Fruit fly (Drosophila melanogaster): Measurements from ENCODE around the gene CtsK1.
A peak's percentile ranks its signal among the peaks of the same experiment; 100 is the strongest.

Gene CtsK1

dm6 chr3L:13993742-13994719, at the start of gene CtsK1 (continued):
- TF ChIP-seq crp (GFP tag; optimal IDR thresholded peaks at IDR 0.05) (peak in 1 of 2 experiments; percentile 48), CG15601 (tag; optimal IDR thresholded peaks at IDR 0.05) (peak; percentile 23), CG13287 (GFP tag; IDR thresholded peaks at IDR 0.05; ENCODE audit: partially characterized antibody) (peak; percentile 86), CG14050 (GFP tag; IDR thresholded peaks at IDR 0.05) (no peak), CG2116 (GFP tag; optimal IDR thresholded peaks at IDR 0.05) (peak; percentile 34), Fer3 (tag; optimal IDR thresholded peaks at IDR 0.05) (peak; percentile 5), CG17385 (GFP tag; optimal IDR thresholded peaks at IDR 0.05) (peak; percentile 11), onecut (GFP tag; IDR thresholded peaks at IDR 0.05) (no peak), CG10267 (tag; optimal IDR thresholded peaks at IDR 0.05) (peak; percentile 38), fd96Cb (tag; optimal IDR thresholded peaks at IDR 0.05) (no peak), CG18599 (GFP tag; optimal IDR thresholded peaks at IDR 0.05) (peak; percentile 26), ara (GFP tag; IDR thresholded peaks at IDR 0.05) (peak; percentile 25; the same call in 1 of the 2 replicates), Pdp1 (GFP tag; optimal IDR thresholded peaks at IDR 0.05) (peak in 1 of 2 experiments; percentile 3), Scr (GFP tag; IDR thresholded peaks at IDR 0.05; ENCODE audit: partially characterized antibody) (peak; percentile 76), CG11504 (tag; optimal IDR thresholded peaks at IDR 0.05) (peak; percentile 47), ac (GFP tag; optimal IDR thresholded peaks at IDR 0.05) (no peak), twi (tag; optimal IDR thresholded peaks at IDR 0.05) (no peak), vnd (GFP tag; IDR thresholded peaks at IDR 0.05; ENCODE audit: partially characterized antibody) (peak; percentile 61), vvl (GFP tag; IDR thresholded peaks at IDR 0.05) (peak; percentile 62), cg (GFP tag; optimal IDR thresholded peaks at IDR 0.05) (peak; percentile 15), sqz (GFP tag; optimal IDR thresholded peaks at IDR 0.05) (peak; percentile 54), CG16813 (GFP tag; IDR thresholded peaks at IDR 0.05; ENCODE audit: partially characterized antibody) (peak; percentile 48), CG32772 (GFP tag; IDR thresholded peaks at IDR 0.05) (no peak; the same call in 1 of the 2 replicates), Med (GFP tag) (peak; percentile 68), CG18764 (GFP tag; optimal IDR thresholded peaks at IDR 0.05) (no peak), CG1233 (GFP tag; optimal IDR thresholded peaks at IDR 0.05) (no peak), hkb (optimal IDR thresholded peaks at IDR 0.05) (no peak), hkb (GFP tag; IDR thresholded peaks at IDR 0.05) (peak; percentile 44; the same call in 1 of the 2 replicates), phol (tag; optimal IDR thresholded peaks at IDR 0.05) (peak; percentile 29), Dll (GFP tag; IDR thresholded peaks at IDR 0.05; ENCODE audit: partially characterized antibody) (peak; percentile 90), D (optimal IDR thresholded peaks at IDR 0.05) (no peak), D (GFP tag; optimal IDR thresholded peaks at IDR 0.05) (no peak), dan (GFP tag; IDR thresholded peaks at IDR 0.05) (no peak), sc (optimal IDR thresholded peaks at IDR 0.05) (no peak), sc (GFP tag; optimal IDR thresholded peaks at IDR 0.05) (no peak), CG11456 (GFP tag; IDR thresholded peaks at IDR 0.05) (no peak), CG7357 (GFP tag; IDR thresholded peaks at IDR 0.05) (no peak), Abd-B (GFP tag; optimal IDR thresholded peaks at IDR 0.05) (peak; percentile 48), CG7839 (tag; optimal IDR thresholded peaks at IDR 0.05) (peak; percentile 44), CTCF (GFP tag; optimal IDR thresholded peaks at IDR 0.05) (peak; percentile 21), CG3163 (GFP tag; optimal IDR thresholded peaks at IDR 0.05) (no peak), ATbp (GFP tag; optimal IDR thresholded peaks at IDR 0.05) (peak; percentile 4), Hr78 (GFP tag; optimal IDR thresholded peaks at IDR 0.05) (no peak), Dp (GFP tag; optimal IDR thresholded peaks at IDR 0.05) (peak; percentile 64), chinmo (GFP tag; IDR thresholded peaks at IDR 0.05; ENCODE audit: partially characterized antibody) (0 out of 4 replicates have a peak, but pooled peaks have one; percentile 71), mirr (GFP tag; optimal IDR thresholded peaks at IDR 0.05) (no peak), HLH4C (GFP tag; IDR thresholded peaks at IDR 0.05; ENCODE audit: partially characterized antibody) (peak; percentile 53; the same call in 1 of the 3 replicates)

Measured in whole organism, embryonic.